Worm (Caenorhabditis elegans): ENCODE data around the gene B0035.21.

The B0035.21 gene

ce11 chrIV:11363806-11364562 is 36.9 kb downstream of the B0035.21 start:
- TF ChIP-seq D2030.7 (GFP tag; IDR thresholded peaks at IDR 0.05) (no peak), nhr-80 (tag; optimal IDR thresholded peaks at IDR 0.05) (peak; percentile 45), hmg-1.2 (GFP tag; IDR thresholded peaks at IDR 0.05) (peak; percentile 87), C17E4.6 (GFP tag; IDR thresholded peaks at IDR 0.05) (no peak), attf-5 (GFP tag; optimal IDR thresholded peaks at IDR 0.05) (peak; percentile 28), lsl-1 (GFP tag; optimal IDR thresholded peaks at IDR 0.05) (no peak), him-1 (tag; optimal IDR thresholded peaks at IDR 0.05) (no peak), cebp-1 (GFP tag; IDR thresholded peaks at IDR 0.05) (peak; percentile 90), cebp-1 (tag; optimal IDR thresholded peaks at IDR 0.05) (peak; percentile 96), madf-8 (GFP tag; conservative IDR thresholded peaks at IDR 0.05) (no peak)

- TF ChIP-seq madf-10 (tag; optimal IDR thresholded peaks at IDR 0.05) (no peak), let-607 (tag; optimal IDR thresholded peaks at IDR 0.05) (peak in 1 of 2 experiments; percentile 29), mcd-1 (GFP tag; IDR thresholded peaks at IDR 0.05) (peak; percentile 37), ceh-79 (tag; optimal IDR thresholded peaks at IDR 0.05) (no peak)
Observed at ce11 chrIV:11371645-11372044, 44.6 kb downstream of the B0035.21 start, which contains the start of gene sec-31. sec-31 (minus strand) TSS chrIV:11371792.

ce11 chrIV:11372366-11372997 is 45.4 kb downstream of the B0035.21 start, which contains the start of gene cbd-1:
cbd-1 (plus strand) TSS chrIV:11372991.
- TF ChIP-seq hrde-1 (tag; optimal IDR thresholded peaks at IDR 0.05; ENCODE audit: borderline replicate concordance): no peak
- no peak for TF ChIP-seq athp-1 (tag; optimal IDR thresholded peaks at IDR 0.05)
- no peak for TF ChIP-seq ceh-79 (tag; optimal IDR thresholded peaks at IDR 0.05)
- peak in 1 of 3 experiments; percentile 41 for TF ChIP-seq lin-35 (GFP tag; optimal IDR thresholded peaks at IDR 0.05)
- no peak for TF ChIP-seq Y67H2A.10 (GFP tag; conservative IDR thresholded peaks at IDR 0.05)
- peak; percentile 30 for TF ChIP-seq lin-54 (GFP tag; optimal IDR thresholded peaks at IDR 0.05)
- TF ChIP-seq F39B2.1 (GFP tag; IDR thresholded peaks at IDR 0.05): no peak
- TF ChIP-seq B0035.1 (tag; optimal IDR thresholded peaks at IDR 0.05): no peak
- TF ChIP-seq ztf-6 (GFP tag; IDR thresholded peaks at IDR 0.05): no peak
- no peak for TF ChIP-seq zfh-2 (GFP tag; conservative IDR thresholded peaks at IDR 0.05)
- peak; percentile 97 for TF ChIP-seq madf-6 (GFP tag; IDR thresholded peaks at IDR 0.05)
- no peak for TF ChIP-seq gei-17 (GFP tag; optimal IDR thresholded peaks at IDR 0.05)
- no peak for TF ChIP-seq lir-1 (GFP tag; conservative IDR thresholded peaks at IDR 0.05)
- TF ChIP-seq snpc-4 (GFP tag; optimal IDR thresholded peaks at IDR 0.05): no peak
- TF ChIP-seq snpc-4 (tag; optimal IDR thresholded peaks at IDR 0.05): peak in 1 of 4 experiments; percentile 10
- TF ChIP-seq lin-26 (GFP tag; IDR thresholded peaks at IDR 0.05): no peak
- no peak for TF ChIP-seq ztf-18 (tag; optimal IDR thresholded peaks at IDR 0.05)
- TF ChIP-seq pbrm-1 (GFP tag; IDR thresholded peaks at IDR 0.05): no peak
- no peak for TF ChIP-seq F10E7.11 (tag; optimal IDR thresholded peaks at IDR 0.05)
- peak; percentile 85 for TF ChIP-seq xnd-1 (tag; optimal IDR thresholded peaks at IDR 0.05)
- TF ChIP-seq ztf-25 (GFP tag; IDR thresholded peaks at IDR 0.05): no peak
- no peak for TF ChIP-seq T26A5.8 (tag; optimal IDR thresholded peaks at IDR 0.05)
- no peak for TF ChIP-seq egl-18 (GFP tag; IDR thresholded peaks at IDR 0.05)
- no peak for TF ChIP-seq snpc-1.1 (tag; optimal IDR thresholded peaks at IDR 0.05; ENCODE audit: insufficient read depth)
- TF ChIP-seq ceh-100 (GFP tag; IDR thresholded peaks at IDR 0.05): no peak
- no peak for TF ChIP-seq ZK185.1 (tag; optimal IDR thresholded peaks at IDR 0.05; ENCODE audit: poor library complexity, severe bottlenecking)
- no peak for TF ChIP-seq Y53G8AR.9 (GFP tag; conservative IDR thresholded peaks at IDR 0.05)
- no peak for TF ChIP-seq sea-2 (GFP tag; IDR thresholded peaks at IDR 0.05)
- TF ChIP-seq nhr-27 (tag; optimal IDR thresholded peaks at IDR 0.05): no peak
- TF ChIP-seq lsy-27 (tag; optimal IDR thresholded peaks at IDR 0.05; ENCODE audit: borderline replicate concordance, insufficient read depth): no peak
- TF ChIP-seq him-1 (tag; optimal IDR thresholded peaks at IDR 0.05): no peak

Measured in whole organism, young adult.